Fruit fly (Drosophila melanogaster) whole organism, embryonic: ENCODE results near the gene Cyt-c-p.

ENCODE experiments used
- CG10366 ChIP-seq: fragments of 200-800 bp; sonication (Bioruptor generic); IDR thresholded peaks from 2 replicates; pipeline ENCODE4 v1.3.6; 2022; ENCODE audit warnings: missing biosample characterization, missing genetic modification characterization
- CG10979 ChIP-seq: fragments of 200-800 bp; sonication (Bioruptor generic); optimal IDR thresholded peaks from 2 replicates; lab custom pipeline; 2018; ENCODE audit warnings: missing biosample characterization, mild to moderate bottlenecking, missing genetic modification characterization, moderate library complexity
- CG11085 ChIP-seq: fragments of 200-800 bp; sonication (Bioruptor generic); IDR thresholded peaks from 2 replicates; pipeline ENCODE4 v1.3.6; 2022; ENCODE audit warnings: missing biosample characterization, missing genetic modification characterization
- CG11560 ChIP-seq: fragments of 200-800 bp; sonication (Bioruptor generic); IDR thresholded peaks from 3 replicates; pipeline ENCODE4 v1.3.6; 2022; ENCODE audit warnings: missing biosample characterization, missing genetic modification characterization
- CG13894 ChIP-seq: fragments of 200-800 bp; sonication (Bioruptor generic); optimal IDR thresholded peaks from 3 replicates; lab custom pipeline; 2018; ENCODE audit warnings: missing biosample characterization, mild to moderate bottlenecking, missing genetic modification characterization, moderate library complexity
- CG14860 ChIP-seq: fragments of 200-800 bp; sonication (Bioruptor generic); IDR thresholded peaks from 3 replicates; pipeline ENCODE4 v1.3.6; 2022; ENCODE audit warnings: missing biosample characterization, missing genetic modification characterization; ENCODE audit not compliant: partially characterized antibody
- CG15269 ChIP-seq: fragments of 200-800 bp; sonication (Bioruptor generic); optimal IDR thresholded peaks from 2 replicates; lab custom pipeline; 2018; ENCODE audit warnings: missing biosample characterization, mild to moderate bottlenecking, missing genetic modification characterization, moderate library complexity
- CG15514 ChIP-seq: fragments of 200-800 bp; sonication (Bioruptor generic); optimal IDR thresholded peaks from 3 replicates; lab custom pipeline; 2017; ENCODE audit warnings: missing biosample characterization, missing genetic modification characterization, mild to moderate bottlenecking, moderate library complexity, missing genetic modification reagents
- CG15601 ChIP-seq: fragments of 200-800 bp; sonication (Bioruptor generic); optimal IDR thresholded peaks from 3 replicates; lab custom pipeline; 2019; ENCODE audit warnings: missing biosample characterization, mild to moderate bottlenecking, missing genetic modification characterization, moderate library complexity
- CG2129 ChIP-seq: fragments of 200-800 bp; sonication (Bioruptor generic); IDR thresholded peaks from 2 replicates; pipeline ENCODE4 v1.3.6; 2022; ENCODE audit warnings: missing biosample characterization, missing genetic modification characterization; ENCODE audit not compliant: partially characterized antibody
- CG2875 ChIP-seq: fragments of 200-800 bp; sonication (Bioruptor generic); optimal IDR thresholded peaks from 2 replicates; lab custom pipeline; 2017; ENCODE audit warnings: missing biosample characterization, mild to moderate bottlenecking, missing genetic modification characterization, missing genetic modification reagents
- CG32772 ChIP-seq: fragments of 200-800 bp; sonication (Bioruptor generic); IDR thresholded peaks from 2 replicates; pipeline ENCODE4 v1.3.6; 2022; ENCODE audit warnings: missing biosample characterization, missing genetic modification characterization
- CG4360 ChIP-seq: fragments of 200-800 bp; sonication (Bioruptor generic); IDR thresholded peaks from 2 replicates; pipeline ENCODE4 v1.3.6; 2022; ENCODE audit warnings: missing biosample characterization, missing genetic modification characterization
- CG5180 ChIP-seq: fragments of 200-800 bp; sonication (Bioruptor generic); optimal IDR thresholded peaks from 3 replicates; lab custom pipeline; 2017; ENCODE audit warnings: missing biosample characterization, missing genetic modification characterization, mild to moderate bottlenecking, moderate library complexity, missing genetic modification reagents
- CG7928 ChIP-seq: fragments of 200-800 bp; sonication (Bioruptor generic); optimal IDR thresholded peaks from 2 replicates; lab custom pipeline; 2017; ENCODE audit warnings: missing biosample characterization, mild to moderate bottlenecking, missing genetic modification characterization
- CG8388 ChIP-seq: fragments of 200-800 bp; sonication (Bioruptor generic); optimal IDR thresholded peaks from 2 replicates; lab custom pipeline; 2019; ENCODE audit warnings: missing biosample characterization, mild to moderate bottlenecking, missing genetic modification characterization, moderate library complexity
- CG8924 ChIP-seq: fragments of 200-800 bp; optimal IDR thresholded peaks from 3 replicates; lab custom pipeline; 2019; ENCODE audit warnings: missing biosample characterization, mild to moderate bottlenecking, missing genetic modification characterization, moderate library complexity
- CG9437 ChIP-seq: fragments of 200-800 bp; sonication (Bioruptor generic); optimal IDR thresholded peaks from 2 replicates; lab custom pipeline; 2018; ENCODE audit warnings: missing biosample characterization, mild to moderate bottlenecking, missing genetic modification characterization
- CG9797 ChIP-seq: fragments of 200-800 bp; sonication (Bioruptor generic); optimal IDR thresholded peaks from 3 replicates; lab custom pipeline; 2018; ENCODE audit warnings: missing biosample characterization, mild to moderate bottlenecking, missing genetic modification characterization
- CkIIα-i1 ChIP-seq: fragments of 200-800 bp; sonication (Bioruptor generic); IDR thresholded peaks from 2 replicates; pipeline ENCODE4 v1.3.6; 2022; ENCODE audit warnings: missing biosample characterization, missing genetic modification characterization
- Doc2 ChIP-seq: fragments of 200-800 bp; sonication (Bioruptor generic); IDR thresholded peaks from 2 replicates; pipeline ENCODE4 v1.3.6; 2022; ENCODE audit warnings: missing biosample characterization, missing genetic modification characterization
- Dp ChIP-seq: fragments of 200-800 bp; sonication (Bioruptor generic); optimal IDR thresholded peaks from 2 replicates; lab custom pipeline; 2018; ENCODE audit warnings: missing biosample characterization, mild to moderate bottlenecking, missing genetic modification characterization, moderate library complexity
- Drgx ChIP-seq: fragments of 200-800 bp; sonication (Bioruptor generic); IDR thresholded peaks from 2 replicates; pipeline ENCODE4 v1.3.6; 2022; ENCODE audit warnings: missing biosample characterization, missing genetic modification characterization
- ERR ChIP-seq: fragments of 200-800 bp; sonication (Bioruptor generic); optimal IDR thresholded peaks from 2 replicates; lab custom pipeline; 2016; ENCODE audit warnings: missing biosample characterization, missing genetic modification characterization
- GATAe ChIP-seq: fragments of 200-800 bp; sonication (Bioruptor generic); conservative IDR thresholded peaks from 2 replicates; pipeline ENCODE4 v1.3.6; 2022; ENCODE audit warnings: missing biosample characterization, missing genetic modification characterization
- HLHmδ ChIP-seq: fragments of 200-800 bp; sonication (Bioruptor generic); optimal IDR thresholded peaks from 2 replicates; lab custom pipeline; 2018; ENCODE audit warnings: missing biosample characterization, mild to moderate bottlenecking, missing genetic modification characterization, moderate library complexity
- HmgZ ChIP-seq: fragments of 200-800 bp; sonication (Bioruptor generic); optimal IDR thresholded peaks from 2 replicates; lab custom pipeline; 2018; ENCODE audit warnings: missing biosample characterization, mild to moderate bottlenecking, missing genetic modification characterization
- Hsf ChIP-seq: fragments of 200-800 bp; sonication (Bioruptor generic); optimal IDR thresholded peaks from 3 replicates; lab custom pipeline; 2016; ENCODE audit warnings: missing biosample characterization, missing genetic modification characterization
- Lim3 ChIP-seq: fragments of 200-800 bp; sonication (Bioruptor generic); IDR thresholded peaks from 2 replicates; pipeline ENCODE4 v1.3.6; 2022; ENCODE audit warnings: missing biosample characterization, missing genetic modification characterization
- Side ChIP-seq: fragments of 200-800 bp; sonication (Bioruptor generic); optimal IDR thresholded peaks from 2 replicates; lab custom pipeline; 2016; ENCODE audit warnings: missing biosample characterization, missing genetic modification characterization
- Stat92E ChIP-seq, 3 experiments: fragments of >200 bp in 2 of 3; fragments of 200-800 bp in 1 of 3; sonication (Bioruptor generic) in 1 of 3; optimal IDR thresholded peaks; 2 replicates each; lab custom pipeline; 2017 to 2019; ENCODE audit warnings: missing biosample characterization in 3 of 3, missing genetic modification characterization in 3 of 3, mild to moderate bottlenecking in 1 of 3, moderate library complexity in 1 of 3
- Xbp1 ChIP-seq: fragments of 200-800 bp; sonication (Bioruptor generic); optimal IDR thresholded peaks from 3 replicates; lab custom pipeline; 2016; ENCODE audit warnings: missing biosample characterization, mild to moderate bottlenecking, missing genetic modification characterization
- fd102C ChIP-seq: fragments of 200-800 bp; sonication (Bioruptor generic); optimal IDR thresholded peaks from 2 replicates; lab custom pipeline; 2018; ENCODE audit warnings: missing biosample characterization, mild to moderate bottlenecking, missing genetic modification characterization, moderate library complexity
- gem ChIP-seq: fragments of 200-800 bp; sonication (Bioruptor generic); optimal IDR thresholded peaks from 2 replicates; lab custom pipeline; 2019; ENCODE audit warnings: missing biosample characterization, mild to moderate bottlenecking, missing genetic modification characterization, moderate library complexity
- jing ChIP-seq: fragments of 200-800 bp; sonication (Bioruptor generic); optimal IDR thresholded peaks from 2 replicates; lab custom pipeline; 2018; ENCODE audit warnings: missing biosample characterization, mild to moderate bottlenecking, missing genetic modification characterization
- kah ChIP-seq: fragments of 200-800 bp; sonication (Bioruptor generic); optimal IDR thresholded peaks from 2 replicates; lab custom pipeline; 2018; ENCODE audit warnings: missing biosample characterization, mild to moderate bottlenecking, missing genetic modification characterization
- kay ChIP-seq: fragments of 200-800 bp; sonication (Bioruptor generic); optimal IDR thresholded peaks from 2 replicates; lab custom pipeline; 2016; ENCODE audit warnings: missing biosample characterization, missing genetic modification characterization
- lola ChIP-seq, 3 experiments: fragments of >200 bp in 2 of 3; fragments of 200-800 bp in 1 of 3; sonication (Bioruptor generic) in 1 of 3; optimal IDR thresholded peaks; 2 replicates each; lab custom pipeline; 2017 to 2019; ENCODE audit warnings: missing biosample characterization in 3 of 3, missing genetic modification characterization in 3 of 3, mild to moderate bottlenecking in 1 of 3, moderate library complexity in 1 of 3
- mld ChIP-seq: fragments of 200-800 bp; sonication (Bioruptor generic); IDR thresholded peaks from 3 replicates; pipeline ENCODE4 v1.3.6; 2022; ENCODE audit warnings: missing biosample characterization, missing genetic modification characterization; ENCODE audit not compliant: partially characterized antibody
- odd ChIP-seq: fragments of 200-800 bp; sonication (Bioruptor generic); optimal IDR thresholded peaks from 2 replicates; lab custom pipeline; 2017; ENCODE audit warnings: missing biosample characterization, mild to moderate bottlenecking, missing genetic modification characterization
- ranshi ChIP-seq: fragments of 200-800 bp; sonication (Bioruptor generic); IDR thresholded peaks from 2 replicates; pipeline ENCODE4 v1.3.6; 2022; ENCODE audit warnings: missing biosample characterization, missing genetic modification characterization
- rib ChIP-seq: fragments of 200-800 bp; sonication (Bioruptor generic); IDR thresholded peaks from 2 replicates; pipeline ENCODE4 v1.3.6; 2022; ENCODE audit warnings: missing biosample characterization, missing genetic modification characterization
- stc ChIP-seq: fragments of 200-800 bp; sonication (Bioruptor generic); IDR thresholded peaks from 2 replicates; pipeline ENCODE4 v1.3.6; 2022; ENCODE audit warnings: missing biosample characterization, missing genetic modification characterization
- stwl ChIP-seq: fragments of 200-800 bp; sonication (Bioruptor generic); optimal IDR thresholded peaks from 3 replicates; lab custom pipeline; 2018; ENCODE audit warnings: missing biosample characterization, mild to moderate bottlenecking, missing genetic modification characterization, moderate library complexity
- vfl ChIP-seq: fragments of 200-800 bp; sonication (Bioruptor generic); optimal IDR thresholded peaks from 2 replicates; lab custom pipeline; 2016; ENCODE audit warnings: missing biosample characterization, missing genetic modification characterization
- vnd ChIP-seq: fragments of 200-800 bp; sonication (Bioruptor generic); IDR thresholded peaks from 3 replicates; pipeline ENCODE4 v1.3.6; 2022; ENCODE audit warnings: missing biosample characterization, missing genetic modification characterization; ENCODE audit not compliant: partially characterized antibody
- wdn ChIP-seq: fragments of 200-800 bp; sonication (Bioruptor generic); IDR thresholded peaks from 2 replicates; pipeline ENCODE4 v1.3.6; 2022; ENCODE audit warnings: missing biosample characterization, missing genetic modification characterization
- zf30C ChIP-seq: fragments of 200-800 bp; sonication (Bioruptor generic); optimal IDR thresholded peaks from 3 replicates; lab custom pipeline; 2018; ENCODE audit warnings: missing biosample characterization, mild to moderate bottlenecking, missing genetic modification characterization

The Cyt-c-p gene

dm6 chr2L:16743055-16743805 lies 23.5 kb downstream of the Cyt-c-p start, which contains the start of the genes LSm7 and BuGZ (continued):
- TF ChIP-seq CG4360 (GFP tag; lab: Robert Waterston, UW) (no peak), CG8388 (peak; percentile 36), Stat92E (GFP tag; optimal IDR thresholded peaks at IDR 0.05; lab: Kevin White, UChicago) (peak in 1 of 3 experiments; percentile 21), CG11085 (no peak), ERR (GFP tag; lab: Kevin White, UChicago) (no peak), CG8924 (tag; lab: Kevin White, UChicago) (peak; percentile 63), Dp (peak; percentile 61), CG5180 (no peak), vfl (GFP tag; lab: Kevin White, UChicago) (no peak), Xbp1 (peak; percentile 66), Hsf (GFP tag; lab: Kevin White, UChicago) (peak; percentile 38), CG2875 (GFP tag; lab: Kevin White, UChicago) (peak; percentile 16), CkIIα-i1 (GFP tag; lab: Robert Waterston, UW) (no peak), vnd (GFP tag; lab: Robert Waterston, UW) (peak; percentile 50; the same call in 2 of the 3 replicates), Drgx (GFP tag; lab: Robert Waterston, UW) (no peak), odd (GFP tag; lab: Kevin White, UChicago) (no peak), CG9437 (GFP tag; lab: Kevin White, UChicago) (peak; percentile 45), CG2129 (GFP tag; lab: Robert Waterston, UW) (no peak), wdn (no peak), CG15514 (GFP tag; lab: Kevin White, UChicago) (peak; percentile 47), CG9797 (GFP tag; lab: Kevin White, UChicago) (peak; percentile 82), CG14860 (GFP tag; lab: Robert Waterston, UW) (peak; percentile 45; the same call in 2 of the 3 replicates), CG11560 (peak; percentile 80; the same call in 2 of the 3 replicates), ranshi (GFP tag; lab: Robert Waterston, UW) (no peak), kay (no peak), stwl (peak; percentile 86), HmgZ (no peak), GATAe (GFP tag; lab: Robert Waterston, UW) (no peak), lola (GFP tag; optimal IDR thresholded peaks at IDR 0.05; lab: Kevin White, UChicago) (peak in 1 of 3 experiments; percentile 33), CG13894 (tag; lab: Kevin White, UChicago) (no peak), mld (GFP tag; lab: Robert Waterston, UW) (no peak), zf30C (no peak), stc (GFP tag; lab: Robert Waterston, UW) (no peak), Doc2 (GFP tag; lab: Robert Waterston, UW) (no peak), rib (GFP tag; lab: Robert Waterston, UW) (no peak), fd102C (peak; percentile 35), CG7928 (no peak), kah (no peak), CG15601 (tag; lab: Kevin White, UChicago) (peak; percentile 62), Side (GFP tag; lab: Kevin White, UChicago) (no peak), gem (tag; lab: Kevin White, UChicago) (no peak), Lim3 (GFP tag; lab: Robert Waterston, UW) (no peak), HLHmδ (GFP tag; lab: Kevin White, UChicago) (no peak), CG15269 (tag; lab: Kevin White, UChicago) (no peak), CG32772 (GFP tag; lab: Robert Waterston, UW) (no peak), jing (GFP tag; lab: Kevin White, UChicago) (no peak), CG10366 (no peak), CG10979 (tag; lab: Kevin White, UChicago) (peak; percentile 55)
